Worm (Caenorhabditis elegans): ENCODE results near the gene C50F4.16.

DNA sequence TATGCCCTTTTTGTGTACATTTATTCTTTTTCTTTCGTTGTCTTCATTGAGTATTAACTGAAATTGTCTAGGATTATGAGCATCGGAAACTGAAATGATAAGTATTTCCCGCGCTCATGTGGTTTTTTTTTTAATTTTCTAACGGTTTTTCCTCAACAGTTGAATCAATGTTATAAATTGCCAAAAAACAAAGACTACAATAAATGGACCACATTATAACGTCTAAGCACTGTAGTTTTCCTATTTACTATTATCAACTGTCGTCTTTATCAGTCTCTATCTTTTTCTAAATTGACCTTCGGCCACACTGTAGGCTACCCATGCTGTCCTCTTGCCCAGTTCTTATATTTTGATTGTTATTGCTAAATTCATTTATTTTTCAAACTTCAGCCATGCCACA, 33.7 kb downstream of the C50F4.16 start, which contains the start of gene acs-14:
- TF ChIP-seq elt-3 (tag; optimal IDR thresholded peaks at IDR 0.05) (no peak), blmp-1 (tag; optimal IDR thresholded peaks at IDR 0.05; ENCODE audit: insufficient read depth) (no peak), sem-4 (tag; optimal IDR thresholded peaks at IDR 0.05) (no peak), ztf-11 (tag; optimal IDR thresholded peaks at IDR 0.05) (no peak), ceh-82 (tag; optimal IDR thresholded peaks at IDR 0.05) (no peak), sma-3 (GFP tag; optimal IDR thresholded peaks at IDR 0.05) (no peak), unc-62 (GFP tag; optimal IDR thresholded peaks at IDR 0.05) (no peak), ztf-4 (tag; optimal IDR thresholded peaks at IDR 0.05) (no peak), nhr-12 (tag; optimal IDR thresholded peaks at IDR 0.05) (no peak)
